Fruit fly (Drosophila melanogaster) whole organism, wandering third instar larva: ENCODE measurements around the gene Iyd.

Experiments used
- Abd-B ChIP-seq: fragments of >200 bp; optimal IDR thresholded peaks from 2 replicates; lab custom pipeline; 2017; ENCODE audit warnings: missing biosample characterization, missing genetic modification characterization
- CG32264 ChIP-seq: fragments of 200-800 bp; sonication (Bioruptor generic); optimal IDR thresholded peaks from 2 replicates; lab custom pipeline; 2016; ENCODE audit warnings: missing biosample characterization, missing genetic modification characterization
- CG9705 ChIP-seq: fragments of 200-800 bp; sonication (Bioruptor generic); optimal IDR thresholded peaks from 2 replicates; lab custom pipeline; 2018; ENCODE audit warnings: missing biosample characterization, mild to moderate bottlenecking, missing genetic modification characterization
- Dfd ChIP-seq: fragments of >200 bp; optimal IDR thresholded peaks from 2 replicates; lab custom pipeline; 2017; ENCODE audit warnings: missing biosample characterization, missing genetic modification characterization
- GATAd ChIP-seq: sonication (Bioruptor generic); optimal IDR thresholded peaks from 2 replicates; lab custom pipeline; 2016; ENCODE audit warnings: missing biosample characterization, missing genetic modification characterization
- Hr83 ChIP-seq: fragments of 200-300 bp; sonication (Bioruptor generic); optimal IDR thresholded peaks from 2 replicates; lab custom pipeline; 2016; ENCODE audit warnings: missing biosample characterization, mild to moderate bottlenecking, missing genetic modification characterization, moderate library complexity; ENCODE audit not compliant: poor library complexity, severe bottlenecking
- Jra ChIP-seq: sonication (Bioruptor generic); optimal IDR thresholded peaks from 2 replicates; lab custom pipeline; 2016; ENCODE audit warnings: missing biosample characterization, missing genetic modification characterization
- Mio ChIP-seq: sonication (Bioruptor generic); optimal IDR thresholded peaks from 2 replicates; lab custom pipeline; 2016; ENCODE audit warnings: missing biosample characterization, missing genetic modification characterization
- Myc ChIP-seq: fragments of >200 bp; optimal IDR thresholded peaks from 2 replicates; lab custom pipeline; 2017
- Rel ChIP-seq, 2 experiments: fragments of 200-800 bp; sonication (Bioruptor generic) in 1 of 2; optimal IDR thresholded peaks; 2 replicates in 1 of 2; 3 replicates in 1 of 2; lab custom pipeline; 2016 to 2019; ENCODE audit warnings: mild to moderate bottlenecking in 2 of 2, missing biosample characterization in 2 of 2, missing genetic modification characterization in 2 of 2, moderate library complexity in 1 of 2
- ey ChIP-seq: fragments of 200-800 bp; sonication (Bioruptor generic); optimal IDR thresholded peaks from 2 replicates; lab custom pipeline; 2016; ENCODE audit warnings: missing biosample characterization, missing genetic modification characterization
- pan ChIP-seq: fragments of >200 bp; optimal IDR thresholded peaks from 2 replicates; lab custom pipeline; 2017
- psq ChIP-seq: fragments of 200-800 bp; sonication (Bioruptor generic); optimal IDR thresholded peaks from 3 replicates; lab custom pipeline; 2017; ENCODE audit warnings: missing biosample characterization, mild to moderate bottlenecking, missing genetic modification characterization, moderate library complexity

DNA sequence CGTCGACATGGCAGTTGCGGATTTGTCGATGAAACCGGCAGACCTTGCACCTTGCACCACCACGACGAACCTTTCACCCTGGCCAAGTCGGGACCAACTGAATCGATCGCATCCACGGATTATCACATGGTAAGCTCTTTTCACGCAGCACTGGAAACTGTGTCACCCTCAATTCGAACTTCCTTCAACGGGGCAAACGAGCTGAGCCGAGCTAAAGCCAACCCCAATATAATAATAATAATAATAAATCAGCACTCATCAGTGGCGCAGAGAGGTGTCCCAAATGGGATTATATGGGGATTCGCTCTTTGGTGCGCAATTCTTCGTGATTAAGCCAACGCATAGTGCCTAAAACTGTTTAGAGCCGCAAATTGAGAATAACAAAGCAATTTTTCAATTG is 44.8 kb downstream of the Iyd start, which contains the start of gene CG43693:
- TF ChIP-seq Mio (no peak), Myc (lab: Kevin White, UChicago) (no peak), CG9705 (GFP tag; lab: Kevin White, UChicago) (no peak), Abd-B (GFP tag; lab: Kevin White, UChicago) (no peak), Dfd (GFP tag; lab: Kevin White, UChicago) (no peak), ey (GFP tag; lab: Kevin White, UChicago) (no peak), GATAd (GFP tag; lab: Kevin White, UChicago) (no peak), psq (GFP tag; lab: Kevin White, UChicago) (no peak), Rel (GFP tag; optimal IDR thresholded peaks at IDR 0.05; lab: Kevin White, UChicago) (no peak), Rel (tag; optimal IDR thresholded peaks at IDR 0.05; lab: Kevin White, UChicago) (no peak), pan (lab: Kevin White, UChicago) (no peak), Hr83 (GFP tag; lab: Kevin White, UChicago) (no peak), Jra (no peak), CG32264 (GFP tag; lab: Kevin White, UChicago) (no peak)
